Fruit fly (Drosophila melanogaster) whole organism, embryonic: ENCODE results near the gene Cdc16.

Experiments used
- Awh ChIP-seq: fragments of 200-800 bp; sonication (Bioruptor generic); IDR thresholded peaks from 2 replicates; pipeline ENCODE4, ENCODE4 v1.3.6; 2022; ENCODE audit warnings: missing biosample characterization, missing genetic modification characterization
- CG10462 ChIP-seq: fragments of 200-800 bp; sonication (Bioruptor generic); optimal IDR thresholded peaks from 2 replicates; lab custom pipeline; 2016; ENCODE audit warnings: missing biosample characterization, missing genetic modification characterization
- CG10979 ChIP-seq: fragments of 200-800 bp; sonication (Bioruptor generic); optimal IDR thresholded peaks from 2 replicates; lab custom pipeline; 2018; ENCODE audit warnings: missing biosample characterization, mild to moderate bottlenecking, missing genetic modification characterization, moderate library complexity
- CG12219 ChIP-seq: fragments of 200-800 bp; sonication (Bioruptor generic); optimal IDR thresholded peaks from 3 replicates; lab custom pipeline; 2018; ENCODE audit warnings: missing biosample characterization, mild to moderate bottlenecking, missing genetic modification characterization
- CG12659 ChIP-seq: fragments of 200-800 bp; sonication (Bioruptor generic); optimal IDR thresholded peaks from 3 replicates; lab custom pipeline; 2017; ENCODE audit warnings: mild to moderate bottlenecking, missing biosample characterization, missing genetic modification reagents, missing genetic modification characterization
- CG13775 ChIP-seq: fragments of 200-800 bp; sonication (Bioruptor generic); optimal IDR thresholded peaks from 3 replicates; lab custom pipeline; 2017; ENCODE audit warnings: missing biosample characterization, mild to moderate bottlenecking, missing genetic modification characterization
- CG14667 ChIP-seq: fragments of 200-800 bp; sonication (Bioruptor generic); IDR thresholded peaks from 2 replicates; pipeline ENCODE4 v1.3.6; 2022; ENCODE audit warnings: missing biosample characterization, missing genetic modification characterization
- CG17328 ChIP-seq: fragments of 200-800 bp; sonication (Bioruptor generic); IDR thresholded peaks from 2 replicates; pipeline ENCODE4 v1.3.6; 2022; ENCODE audit warnings: missing biosample characterization, missing genetic modification characterization
- CG2875 ChIP-seq: fragments of 200-800 bp; sonication (Bioruptor generic); optimal IDR thresholded peaks from 2 replicates; lab custom pipeline; 2017; ENCODE audit warnings: missing biosample characterization, mild to moderate bottlenecking, missing genetic modification characterization, missing genetic modification reagents
- CG30403 ChIP-seq: fragments of 200-800 bp; sonication (Bioruptor generic); optimal IDR thresholded peaks from 3 replicates; lab custom pipeline; 2016; ENCODE audit warnings: missing biosample characterization, missing genetic modification characterization
- CG4820 ChIP-seq: fragments of 200-800 bp; sonication (Bioruptor generic); optimal IDR thresholded peaks from 3 replicates; lab custom pipeline; 2016; ENCODE audit warnings: missing biosample characterization, missing genetic modification characterization
- CG6689 ChIP-seq: fragments of 200-800 bp; sonication (Bioruptor generic); IDR thresholded peaks from 2 replicates; pipeline ENCODE4 v1.3.6; 2022; ENCODE audit warnings: missing biosample characterization, missing genetic modification characterization
- CG6791 ChIP-seq: fragments of 200-800 bp; sonication (Bioruptor generic); IDR thresholded peaks from 3 replicates; pipeline ENCODE4 v1.3.6; 2022; ENCODE audit warnings: missing biosample characterization, missing genetic modification characterization; ENCODE audit not compliant: partially characterized antibody
- CG6854 ChIP-seq: fragments of 200-800 bp; sonication (Bioruptor generic); optimal IDR thresholded peaks from 3 replicates; lab custom pipeline; 2017; ENCODE audit warnings: missing biosample characterization, mild to moderate bottlenecking, missing genetic modification characterization
- CG8359 ChIP-seq: fragments of 200-800 bp; sonication (Bioruptor generic); optimal IDR thresholded peaks from 2 replicates; lab custom pipeline; 2017; ENCODE audit warnings: missing biosample characterization, mild to moderate bottlenecking, missing genetic modification characterization, borderline replicate concordance
- CG9817 ChIP-seq: fragments of 200-800 bp; sonication (Bioruptor generic); optimal IDR thresholded peaks from 2 replicates; lab custom pipeline; 2018; ENCODE audit warnings: missing biosample characterization, mild to moderate bottlenecking, missing genetic modification characterization, moderate library complexity
- Chrac-16 ChIP-seq: fragments of 200-800 bp; sonication (Bioruptor generic); optimal IDR thresholded peaks from 3 replicates; lab custom pipeline; 2016; ENCODE audit warnings: missing biosample characterization, missing genetic modification characterization
- E2f1 ChIP-seq: fragments of 200-800 bp; sonication (Bioruptor generic); IDR thresholded peaks from 2 replicates; pipeline ENCODE4 v1.3.6; 2022; ENCODE audit warnings: missing biosample characterization, missing genetic modification characterization
- HLHmδ ChIP-seq: fragments of 200-800 bp; sonication (Bioruptor generic); optimal IDR thresholded peaks from 2 replicates; lab custom pipeline; 2018; ENCODE audit warnings: missing biosample characterization, mild to moderate bottlenecking, missing genetic modification characterization, moderate library complexity
- Hand ChIP-seq: fragments of 200-800 bp; sonication (Bioruptor generic); optimal IDR thresholded peaks from 2 replicates; lab custom pipeline; 2017; ENCODE audit warnings: mild to moderate bottlenecking, missing biosample characterization, missing genetic modification reagents, missing genetic modification characterization
- HmgZ ChIP-seq: fragments of 200-800 bp; sonication (Bioruptor generic); optimal IDR thresholded peaks from 2 replicates; lab custom pipeline; 2018; ENCODE audit warnings: missing biosample characterization, mild to moderate bottlenecking, missing genetic modification characterization
- Hmr ChIP-seq: fragments of 200-800 bp; sonication (Bioruptor generic); optimal IDR thresholded peaks from 3 replicates; lab custom pipeline; 2017; ENCODE audit warnings: mild to moderate bottlenecking, missing biosample characterization, missing genetic modification reagents, missing genetic modification characterization
- Hr3 ChIP-seq: fragments of 200-800 bp; sonication (Bioruptor generic); optimal IDR thresholded peaks from 3 replicates; lab custom pipeline; 2016; ENCODE audit warnings: missing biosample characterization, missing genetic modification characterization
- Hr51 ChIP-seq, 2 experiments: fragments of 200-800 bp; sonication (Bioruptor generic); optimal IDR thresholded peaks; 2 replicates in 1 of 2; 3 replicates in 1 of 2; lab custom pipeline; 2016 to 2018; ENCODE audit warnings: missing biosample characterization in 2 of 2, missing genetic modification characterization in 2 of 2, mild to moderate bottlenecking in 1 of 2, moderate library complexity in 1 of 2
- Hsf ChIP-seq: fragments of 200-800 bp; sonication (Bioruptor generic); optimal IDR thresholded peaks from 3 replicates; lab custom pipeline; 2016; ENCODE audit warnings: missing biosample characterization, missing genetic modification characterization
- Jarid2 ChIP-seq: fragments of 200-800 bp; sonication (Bioruptor generic); optimal IDR thresholded peaks from 3 replicates; lab custom pipeline; 2017; ENCODE audit warnings: mild to moderate bottlenecking, missing biosample characterization, missing genetic modification reagents, missing genetic modification characterization
- Oaz ChIP-seq: fragments of 200-800 bp; sonication (Bioruptor generic); IDR thresholded peaks from 2 replicates; pipeline ENCODE4 v1.3.6; 2022; ENCODE audit warnings: missing biosample characterization, missing genetic modification characterization
- PHDP ChIP-seq: fragments of 200-800 bp; sonication (Bioruptor generic); optimal IDR thresholded peaks from 3 replicates; lab custom pipeline; 2018; ENCODE audit warnings: missing biosample characterization, mild to moderate bottlenecking, missing genetic modification characterization, moderate library complexity
- Poxn ChIP-seq: fragments of 200-800 bp; sonication (Bioruptor generic); IDR thresholded peaks from 2 replicates; pipeline ENCODE4 v1.3.6; 2022; ENCODE audit warnings: missing biosample characterization, missing genetic modification characterization
- Ptx1 ChIP-seq: fragments of 200-800 bp; sonication (Bioruptor generic); IDR thresholded peaks from 2 replicates; pipeline ENCODE4 v1.3.6; 2022; ENCODE audit warnings: missing biosample characterization, missing genetic modification characterization
- Sox102F ChIP-seq: fragments of 200-800 bp; sonication (Bioruptor generic); optimal IDR thresholded peaks from 2 replicates; lab custom pipeline; 2018; ENCODE audit warnings: missing biosample characterization, mild to moderate bottlenecking, missing genetic modification characterization, moderate library complexity
- YL-1 ChIP-seq: fragments of 200-800 bp; sonication (Bioruptor generic); optimal IDR thresholded peaks from 3 replicates; lab custom pipeline; 2017; ENCODE audit warnings: missing biosample characterization, mild to moderate bottlenecking, missing genetic modification characterization
- ab ChIP-seq: fragments of 200-800 bp; sonication (Bioruptor generic); optimal IDR thresholded peaks from 2 replicates; lab custom pipeline; 2016; ENCODE audit warnings: missing biosample characterization, missing genetic modification characterization
- cad ChIP-seq: fragments of >200 bp; optimal IDR thresholded peaks from 2 replicates; lab custom pipeline; 2017; ENCODE audit warnings: missing biosample characterization, missing genetic modification characterization
- chif ChIP-seq, 2 experiments: fragments of 200-800 bp; sonication (Bioruptor generic); optimal IDR thresholded peaks; 3 replicates each; lab custom pipeline; 2016; ENCODE audit warnings: missing biosample characterization in 2 of 2, missing genetic modification characterization in 2 of 2
- chn ChIP-seq: fragments of 200-800 bp; sonication (Bioruptor generic); optimal IDR thresholded peaks from 2 replicates; lab custom pipeline; 2016; ENCODE audit warnings: missing biosample characterization, missing genetic modification characterization
- crc ChIP-seq: fragments of 200-800 bp; sonication (Bioruptor generic); optimal IDR thresholded peaks from 2 replicates; lab custom pipeline; 2016; ENCODE audit warnings: missing biosample characterization, missing genetic modification characterization
- croc ChIP-seq: fragments of 200-800 bp; sonication (Bioruptor generic); conservative IDR thresholded peaks from 3 replicates; pipeline ENCODE4 v1.3.6; 2022; ENCODE audit warnings: missing biosample characterization, missing genetic modification characterization
- esg ChIP-seq: fragments of 200-800 bp; sonication (Bioruptor generic); conservative IDR thresholded peaks from 2 replicates; pipeline ENCODE4 v1.3.6; 2022; ENCODE audit warnings: missing biosample characterization, missing genetic modification characterization
- eve ChIP-seq, 2 experiments: fragments of >200 bp; optimal IDR thresholded peaks; 2 replicates each; lab custom pipeline; 2017; ENCODE audit warnings: missing biosample characterization in 2 of 2, missing genetic modification characterization in 2 of 2
- fd102C ChIP-seq: fragments of 200-800 bp; sonication (Bioruptor generic); optimal IDR thresholded peaks from 2 replicates; lab custom pipeline; 2018; ENCODE audit warnings: missing biosample characterization, mild to moderate bottlenecking, missing genetic modification characterization, moderate library complexity
- gem ChIP-seq: fragments of 200-800 bp; sonication (Bioruptor generic); optimal IDR thresholded peaks from 2 replicates; lab custom pipeline; 2019; ENCODE audit warnings: missing biosample characterization, mild to moderate bottlenecking, missing genetic modification characterization, moderate library complexity
- grau ChIP-seq: fragments of 200-800 bp; optimal IDR thresholded peaks from 3 replicates; lab custom pipeline; 2019; ENCODE audit warnings: missing biosample characterization, mild to moderate bottlenecking, missing genetic modification characterization, moderate library complexity
- gt ChIP-seq: fragments of 200-800 bp; sonication (Bioruptor generic); IDR thresholded peaks from 2 replicates; pipeline ENCODE4 v1.3.6; 2022; ENCODE audit warnings: missing biosample characterization, missing genetic modification characterization
- ind ChIP-seq: fragments of 200-800 bp; sonication (Bioruptor generic); optimal IDR thresholded peaks from 3 replicates; lab custom pipeline; 2016; ENCODE audit warnings: missing biosample characterization, missing genetic modification characterization
- lmd ChIP-seq: fragments of 200-800 bp; sonication (Bioruptor generic); IDR thresholded peaks from 2 replicates; pipeline ENCODE4 v1.3.6; 2022; ENCODE audit warnings: missing biosample characterization, missing genetic modification characterization
- org-1 ChIP-seq: fragments of 200-800 bp; sonication (Bioruptor generic); optimal IDR thresholded peaks from 2 replicates; lab custom pipeline; 2017; ENCODE audit warnings: missing biosample characterization, missing genetic modification characterization
- sens ChIP-seq: fragments of 200-800 bp; sonication (Bioruptor generic); peaks from one replicate; lab custom pipeline; 2016; ENCODE audit warnings: missing biosample characterization, missing genetic modification characterization
- seq ChIP-seq: fragments of 200-800 bp; sonication (Bioruptor generic); IDR thresholded peaks from 2 replicates; pipeline ENCODE4 v1.3.6; 2022; ENCODE audit warnings: missing biosample characterization, missing genetic modification characterization
- tgo ChIP-seq: fragments of 200-800 bp; sonication (Bioruptor generic); IDR thresholded peaks from 3 replicates; pipeline ENCODE4 v1.3.6; 2022; ENCODE audit warnings: missing biosample characterization, missing genetic modification characterization

The Cdc16 gene

DNA sequence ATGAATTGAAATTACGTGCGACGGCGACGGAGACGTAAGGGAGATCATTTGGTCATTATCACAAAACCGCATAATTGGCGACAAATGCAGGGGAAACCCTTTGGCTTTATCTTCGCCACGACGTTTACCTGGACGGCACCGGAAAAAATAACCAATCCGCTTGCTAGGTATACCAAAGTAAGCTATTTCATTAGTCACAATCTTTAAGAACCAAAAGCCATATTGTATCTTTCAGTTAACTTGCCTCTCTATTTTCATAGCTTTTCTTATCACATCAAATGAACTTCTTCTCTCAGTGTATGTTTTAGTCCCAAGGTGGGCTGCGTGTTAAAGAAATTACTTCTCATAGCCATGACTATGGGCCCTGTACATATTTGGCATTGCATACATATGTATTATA is 34.6 kb downstream of the Cdc16 start (continued):
- TF ChIP-seq CG4820 (GFP tag; lab: Kevin White, UChicago) (peak; percentile 24), HLHmδ (no peak), ind (GFP tag; lab: Kevin White, UChicago) (peak; percentile 26), crc (GFP tag; lab: Kevin White, UChicago) (no peak), esg (GFP tag; lab: Robert Waterston, UW) (peak; percentile 46), cad (GFP tag; lab: Kevin White, UChicago) (no peak), lmd (0 out of 2 replicates have a peak, but pooled peaks have one; percentile 16), Hr3 (GFP tag; lab: Kevin White, UChicago) (peak; percentile 1), CG6791 (GFP tag; lab: Robert Waterston, UW) (no peak), Awh (GFP tag; lab: Robert Waterston, UW) (0 out of 2 replicates have a peak, but pooled peaks have one; percentile 19), eve (GFP tag; optimal IDR thresholded peaks at IDR 0.05; lab: Kevin White, UChicago) (peak in 1 of 2 experiments; percentile 72), sens (GFP tag; lab: Kevin White, UChicago) (peak; percentile 80), YL-1 (GFP tag; lab: Kevin White, UChicago) (no peak), Ptx1 (peak; percentile 48; the same call in 1 of the 2 replicates), Poxn (no peak), CG13775 (peak; percentile 4), Hr51 (GFP tag; optimal IDR thresholded peaks at IDR 0.05; lab: Kevin White, UChicago) (peak in 1 of 2 experiments; percentile 26), CG10462 (GFP tag; lab: Kevin White, UChicago) (peak; percentile 17), CG9817 (no peak), Sox102F (GFP tag; lab: Kevin White, UChicago) (peak; percentile 15), Hsf (GFP tag; lab: Kevin White, UChicago) (peak; percentile 14), CG2875 (GFP tag; lab: Kevin White, UChicago) (peak; percentile 13), Hand (no peak), CG17328 (GFP tag; lab: Robert Waterston, UW) (peak; percentile 38; the same call in 1 of the 2 replicates), tgo (GFP tag; lab: Robert Waterston, UW) (peak; percentile 23; the same call in 1 of the 3 replicates), Oaz (GFP tag; lab: Robert Waterston, UW) (0 out of 2 replicates have a peak, but pooled peaks have one; percentile 7), Hmr (GFP tag; lab: Kevin White, UChicago) (peak; percentile 3), CG8359 (GFP tag; lab: Kevin White, UChicago) (peak; percentile 3), PHDP (tag; lab: Kevin White, UChicago) (peak; percentile 12), E2f1 (GFP tag; lab: Robert Waterston, UW) (0 out of 2 replicates have a peak, but pooled peaks have one; percentile 13), CG12659 (GFP tag; lab: Kevin White, UChicago) (peak; percentile 11), CG30403 (GFP tag; lab: Kevin White, UChicago) (peak; percentile 27), chn (peak; percentile 4), Jarid2 (GFP tag; lab: Kevin White, UChicago) (peak; percentile 22), chif (GFP tag; optimal IDR thresholded peaks at IDR 0.05; lab: Kevin White, UChicago) (peak; percentile 20 to 27), CG12219 (GFP tag; lab: Kevin White, UChicago) (no peak), CG6854 (no peak), CG6689 (peak; percentile 31; the same call in 1 of the 2 replicates), CG14667 (GFP tag; lab: Robert Waterston, UW) (0 out of 2 replicates have a peak, but pooled peaks have one; percentile 9), croc (GFP tag; lab: Robert Waterston, UW) (no peak), gt (GFP tag; lab: Robert Waterston, UW) (0 out of 2 replicates have a peak, but pooled peaks have one; percentile 8), grau (tag; lab: Kevin White, UChicago) (peak; percentile 33), seq (0 out of 2 replicates have a peak, but pooled peaks have one; percentile 21), gem (tag; lab: Kevin White, UChicago) (peak; percentile 51), org-1 (GFP tag; lab: Kevin White, UChicago) (no peak), ab (GFP tag; lab: Kevin White, UChicago) (no peak), fd102C (GFP tag; lab: Kevin White, UChicago) (no peak), HmgZ (peak; percentile 2), CG10979 (tag; lab: Kevin White, UChicago) (peak; percentile 9), Chrac-16 (peak; percentile 20)
